Worm (Caenorhabditis elegans) whole organism, late embryonic: Measurements from ENCODE around the gene tre-3.

Experiments used
- C08G9.2 ChIP-seq: sonication (generic microtip); optimal IDR thresholded peaks from 2 replicates; lab custom pipeline; 2016; ENCODE audit warnings: mild to moderate bottlenecking, missing genetic modification characterization, moderate library complexity, missing compliant biosample characterization
- C38D4.7 ChIP-seq: fragments of 200-800 bp; sonication (Bioruptor generic); optimal IDR thresholded peaks from 2 replicates; lab custom pipeline; 2018; ENCODE audit warnings: mild to moderate bottlenecking, missing genetic modification characterization, moderate library complexity, missing compliant biosample characterization
- K02D7.2 ChIP-seq: sonication (generic microtip); optimal IDR thresholded peaks from 2 replicates; lab custom pipeline; 2017; ENCODE audit warnings: mild to moderate bottlenecking, missing genetic modification characterization, missing compliant biosample characterization
- K09A11.1 ChIP-seq: sonication (generic microtip); optimal IDR thresholded peaks from 2 replicates; lab custom pipeline; 2017; ENCODE audit warnings: antibody characterized with exemption, mild to moderate bottlenecking, missing genetic modification characterization, missing compliant biosample characterization; ENCODE audit not compliant: insufficient read depth
- Y22D7AL.16 ChIP-seq: sonication (generic microtip); optimal IDR thresholded peaks from 2 replicates; lab custom pipeline; 2016; ENCODE audit warnings: missing genetic modification characterization, missing compliant biosample characterization
- ahr-1 ChIP-seq: sonication (generic microtip); optimal IDR thresholded peaks from 2 replicates; lab custom pipeline; 2016; ENCODE audit warnings: missing genetic modification characterization, missing compliant biosample characterization
- ama-1 ChIP-seq: fragments of 150-350 bp; optimal IDR thresholded peaks from 2 replicates; lab custom pipeline; 2014
- ceh-14 ChIP-seq: sonication (generic microtip); optimal IDR thresholded peaks from 2 replicates; lab custom pipeline; 2016; ENCODE audit warnings: missing genotype, missing genetic modification characterization, missing compliant biosample characterization
- ceh-18 ChIP-seq: sonication (generic microtip); optimal IDR thresholded peaks from 2 replicates; lab custom pipeline; 2016; ENCODE audit warnings: missing genetic modification characterization, missing compliant biosample characterization
- ceh-19 ChIP-seq: fragments of 200-800 bp; sonication (Bioruptor generic); optimal IDR thresholded peaks from 2 replicates; lab custom pipeline; 2018; ENCODE audit warnings: mild to moderate bottlenecking, missing genetic modification characterization, missing compliant biosample characterization
- ceh-2 ChIP-seq: sonication (generic microtip); optimal IDR thresholded peaks from 2 replicates; lab custom pipeline; 2016; ENCODE audit warnings: missing genotype, missing genetic modification characterization, missing compliant biosample characterization
- ceh-22 ChIP-seq: sonication (generic microtip); optimal IDR thresholded peaks from 2 replicates; lab custom pipeline; 2017; ENCODE audit warnings: missing biosample characterization, missing genetic modification characterization
- ceh-24 ChIP-seq: sonication (generic microtip); optimal IDR thresholded peaks from 2 replicates; lab custom pipeline; 2016; ENCODE audit warnings: mild to moderate bottlenecking, missing genetic modification characterization, missing compliant biosample characterization
- ceh-30 ChIP-seq: fragments of 150-350 bp; optimal IDR thresholded peaks from 2 replicates; lab custom pipeline; 2014; ENCODE audit warnings: missing biosample characterization, missing genetic modification characterization
- ceh-31 ChIP-seq: sonication (generic microtip); optimal IDR thresholded peaks from 2 replicates; lab custom pipeline; 2016; ENCODE audit warnings: missing genetic modification characterization, missing compliant biosample characterization
- ceh-45 ChIP-seq: fragments of 200-800 bp; sonication (Bioruptor generic); IDR thresholded peaks from 2 replicates; pipeline ENCODE4 v1.3.6; 2022; ENCODE audit warnings: missing genetic modification reagents, missing genetic modification characterization, missing compliant biosample characterization
- ceh-48 ChIP-seq: sonication (generic microtip); optimal IDR thresholded peaks from 2 replicates; lab custom pipeline; 2016; ENCODE audit warnings: missing genetic modification characterization, inconsistent platforms, missing compliant biosample characterization
- ceh-6 ChIP-seq: fragments of 200-800 bp; sonication (Bioruptor generic); optimal IDR thresholded peaks from 2 replicates; lab custom pipeline; 2018; ENCODE audit warnings: mild to moderate bottlenecking, missing genetic modification characterization, missing compliant biosample characterization
- che-1 ChIP-seq: sonication (generic microtip); optimal IDR thresholded peaks from 2 replicates; lab custom pipeline; 2016; ENCODE audit warnings: mild to moderate bottlenecking, missing genetic modification characterization, missing compliant biosample characterization
- dmd-4 ChIP-seq: sonication (generic microtip); optimal IDR thresholded peaks from 2 replicates; lab custom pipeline; 2016; ENCODE audit warnings: borderline replicate concordance, missing genetic modification characterization, missing compliant biosample characterization
- eyg-1 ChIP-seq: sonication (generic microtip); optimal IDR thresholded peaks from 2 replicates; lab custom pipeline; 2016; ENCODE audit warnings: missing genotype, missing genetic modification characterization, missing compliant biosample characterization
- fax-1 ChIP-seq: sonication (generic microtip); optimal IDR thresholded peaks from 2 replicates; lab custom pipeline; 2016; ENCODE audit warnings: missing genotype, missing genetic modification characterization, missing compliant biosample characterization
- fkh-10 ChIP-seq: fragments of 150-350 bp; optimal IDR thresholded peaks from 2 replicates; lab custom pipeline; 2014; ENCODE audit warnings: missing biosample characterization, missing genetic modification reagents, missing genetic modification characterization
- fkh-6 ChIP-seq: sonication (generic microtip); optimal IDR thresholded peaks from 2 replicates; lab custom pipeline; 2016; ENCODE audit warnings: missing genetic modification characterization, missing compliant biosample characterization
- gmeb-2 ChIP-seq: sonication (generic microtip); optimal IDR thresholded peaks from 2 replicates; lab custom pipeline; 2016; ENCODE audit warnings: missing genetic modification characterization, inconsistent platforms, missing compliant biosample characterization
- hlh-13 ChIP-seq: fragments of 200-800 bp; sonication (Bioruptor generic); optimal IDR thresholded peaks from 2 replicates; lab custom pipeline; 2018; ENCODE audit warnings: mild to moderate bottlenecking, missing genetic modification characterization, missing compliant biosample characterization
- hlh-15 ChIP-seq: sonication (generic microtip); optimal IDR thresholded peaks from 2 replicates; lab custom pipeline; 2016; ENCODE audit warnings: missing genetic modification characterization, missing compliant biosample characterization
- hlh-30 ChIP-seq: sonication (generic microtip); optimal IDR thresholded peaks from 2 replicates; lab custom pipeline; 2017; ENCODE audit warnings: antibody characterized with exemption, missing genetic modification characterization, missing compliant biosample characterization; ENCODE audit not compliant: insufficient read depth
- hlh-8 ChIP-seq: sonication (generic microtip); optimal IDR thresholded peaks from 2 replicates; lab custom pipeline; 2016; ENCODE audit warnings: missing genotype, missing genetic modification characterization, missing compliant biosample characterization
- lim-6 ChIP-seq: sonication (generic microtip); optimal IDR thresholded peaks from 2 replicates; lab custom pipeline; 2016; ENCODE audit warnings: missing genetic modification characterization, missing compliant biosample characterization
- lin-11 ChIP-seq: fragments of 200-800 bp; sonication (Bioruptor generic); optimal IDR thresholded peaks from 2 replicates; lab custom pipeline; 2018; ENCODE audit warnings: mild to moderate bottlenecking, missing genetic modification characterization, missing compliant biosample characterization
- nfya-1 ChIP-seq: sonication (generic microtip); optimal IDR thresholded peaks from 2 replicates; lab custom pipeline; 2017; ENCODE audit warnings: missing genetic modification characterization, mild to moderate bottlenecking, missing compliant biosample characterization, antibody characterized with exemption, moderate library complexity
- nhr-11 ChIP-seq: fragments of 150-350 bp; optimal IDR thresholded peaks from 2 replicates; lab custom pipeline; 2014; ENCODE audit warnings: missing biosample characterization, missing genetic modification characterization
- nhr-232 ChIP-seq: sonication (generic microtip); optimal IDR thresholded peaks from 2 replicates; lab custom pipeline; 2016; ENCODE audit warnings: missing genetic modification characterization, missing compliant biosample characterization
- odd-2 ChIP-seq: sonication (generic microtip); optimal IDR thresholded peaks from 2 replicates; lab custom pipeline; 2017; ENCODE audit warnings: antibody characterized with exemption, mild to moderate bottlenecking, missing genetic modification characterization, missing compliant biosample characterization
- pag-3 ChIP-seq: sonication (generic microtip); optimal IDR thresholded peaks from 2 replicates; lab custom pipeline; 2016; ENCODE audit warnings: missing compliant biosample characterization, missing genetic modification characterization, borderline replicate concordance
- pha-2 ChIP-seq: sonication (generic microtip); optimal IDR thresholded peaks from 2 replicates; lab custom pipeline; 2017; ENCODE audit warnings: mild to moderate bottlenecking, missing genetic modification characterization, missing compliant biosample characterization
- pha-4 ChIP-seq: fragments of 150-350 bp; optimal IDR thresholded peaks from 2 replicates; lab custom pipeline; 2018; ENCODE audit warnings: missing biosample characterization, missing genetic modification reagents, missing genetic modification characterization
- pqm-1 ChIP-seq: sonication (generic microtip); optimal IDR thresholded peaks from 2 replicates; lab custom pipeline; 2016; ENCODE audit warnings: missing genetic modification characterization, missing compliant biosample characterization
- ref-2 ChIP-seq: sonication (generic microtip); optimal IDR thresholded peaks from 2 replicates; lab custom pipeline; 2016; ENCODE audit warnings: missing genetic modification characterization, missing compliant biosample characterization
- rnt-1 ChIP-seq: sonication (generic microtip); optimal IDR thresholded peaks from 2 replicates; lab custom pipeline; 2016; ENCODE audit warnings: missing genetic modification characterization, missing compliant biosample characterization
- sdc-2 ChIP-seq: sonication (generic microtip); optimal IDR thresholded peaks from 2 replicates; lab custom pipeline; 2016; ENCODE audit warnings: missing genotype, missing genetic modification characterization, missing compliant biosample characterization
- sox-2 ChIP-seq: fragments of 200-800 bp; sonication (Bioruptor generic); IDR thresholded peaks from 2 replicates; pipeline ENCODE4 v1.3.6; 2022; ENCODE audit warnings: missing genetic modification reagents, missing genetic modification characterization, missing compliant biosample characterization
- syd-9 ChIP-seq: sonication (generic microtip); optimal IDR thresholded peaks from 2 replicates; lab custom pipeline; 2016; ENCODE audit warnings: mild to moderate bottlenecking, missing genetic modification characterization, moderate library complexity, missing compliant biosample characterization
- tbx-2 ChIP-seq: sonication (generic microtip); optimal IDR thresholded peaks from 2 replicates; lab custom pipeline; 2016; ENCODE audit warnings: missing genetic modification characterization, missing compliant biosample characterization
- unc-3 ChIP-seq, 2 experiments: fragments of 200-800 bp in 1 of 2; sonication (Bioruptor generic) in 1 of 2; sonication (generic microtip) in 1 of 2; conservative IDR thresholded peaks in 1 of 2; optimal IDR thresholded peaks in 1 of 2; 2 replicates each; pipeline versions ENCODE4 v1.3.6 to Lab custom; 2016 to 2022; ENCODE audit warnings: missing compliant biosample characterization in 2 of 2, missing genetic modification characterization in 2 of 2, missing genetic modification reagents in 1 of 2
- unc-42 ChIP-seq: sonication (generic microtip); optimal IDR thresholded peaks from 2 replicates; lab custom pipeline; 2016; ENCODE audit warnings: missing genotype, missing genetic modification characterization, missing compliant biosample characterization
- unc-55 ChIP-seq: sonication (generic microtip); optimal IDR thresholded peaks from 2 replicates; lab custom pipeline; 2017; ENCODE audit warnings: missing biosample characterization, missing genetic modification reagents, missing genetic modification characterization
- unc-86 ChIP-seq: sonication (generic microtip); optimal IDR thresholded peaks from 2 replicates; lab custom pipeline; 2016; ENCODE audit warnings: missing genetic modification characterization, missing compliant biosample characterization
- zip-5 ChIP-seq: sonication (generic microtip); optimal IDR thresholded peaks from 2 replicates; lab custom pipeline; 2016; ENCODE audit warnings: missing genetic modification characterization, missing compliant biosample characterization

The tre-3 gene

DNA sequence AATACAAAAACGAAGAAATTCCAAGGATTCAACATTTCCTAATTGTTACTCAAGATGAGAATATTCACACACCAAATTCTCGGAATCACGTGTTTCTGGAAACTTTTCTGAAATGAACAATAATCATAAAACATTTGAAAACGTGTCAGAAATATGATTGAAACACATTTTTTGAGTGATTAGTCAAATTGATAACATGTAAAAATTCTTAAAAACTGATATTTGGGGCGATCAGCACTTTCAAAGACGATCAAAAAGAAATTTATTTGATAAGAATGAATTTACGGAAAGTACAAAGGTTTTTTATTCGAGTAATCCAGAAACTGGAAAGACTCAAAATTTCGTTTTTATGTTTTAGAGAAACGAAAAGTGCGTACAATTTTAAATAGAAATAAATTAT is at the start of gene tre-3:
Gene tre-3, minus strand, starts transcription at position 107 of the 400 bp plus-strand sequence.
- no peak for TF ChIP-seq sdc-2 (tag; lab: Kevin White, UChicago)
- no peak for TF ChIP-seq K09A11.1 (tag; lab: Kevin White, UChicago)
- TF ChIP-seq nhr-11 = no peak
- TF ChIP-seq, all 69 proteins: peak for 0

DNA sequence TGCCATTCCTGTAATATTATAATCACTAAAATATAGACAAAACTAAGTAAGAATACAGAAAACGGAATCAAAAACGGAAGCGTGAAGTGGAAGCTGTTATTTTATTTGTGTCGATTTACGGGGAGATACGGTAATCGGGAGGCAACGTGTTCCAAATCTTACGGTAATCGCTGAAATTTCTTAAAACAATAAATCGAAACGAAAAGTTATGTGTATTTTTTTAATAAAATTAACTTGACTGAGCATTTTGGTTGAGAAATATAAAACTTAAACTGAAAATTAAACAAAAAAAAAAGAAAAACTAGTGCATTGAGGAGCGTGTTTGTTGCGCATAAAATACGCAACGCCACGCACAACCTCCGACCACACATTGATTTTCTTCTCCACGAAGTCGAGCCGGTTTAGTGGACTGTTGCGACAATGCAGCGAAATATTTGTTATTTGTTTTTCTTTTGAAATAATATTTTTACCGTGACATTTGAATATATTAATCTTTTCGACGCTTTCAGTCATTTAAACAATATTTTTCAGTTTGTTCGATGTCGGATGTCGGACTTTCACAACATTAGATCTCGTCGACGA is 48.8 kb upstream of the tre-3 start, which contains the start of the genes F55A11.1 and syx-5:
Gene F55A11.1, minus strand, starts transcription at position 13 of the 582 bp plus-strand sequence.
Gene syx-5, plus strand, starts transcription at position 532 of the 582 bp plus-strand sequence.
- no peak for TF ChIP-seq K09A11.1 (tag; lab: Kevin White, UChicago)
- peak; percentile 70 for TF ChIP-seq unc-42 (tag; lab: Kevin White, UChicago)
- TF ChIP-seq ceh-31 = peak; percentile 43
- no peak for TF ChIP-seq ceh-24 (tag; lab: Kevin White, UChicago)
- peak; percentile 74 for TF ChIP-seq ceh-30 (tag; lab: Kevin White, UChicago)
- TF ChIP-seq ceh-19 (GFP tag; lab: Kevin White, UChicago) = no peak
- no peak for TF ChIP-seq C08G9.2 (tag; lab: Kevin White, UChicago)
- peak; percentile 81 for TF ChIP-seq nfya-1
- no peak for TF ChIP-seq nhr-11
- TF ChIP-seq sdc-2 (tag; lab: Kevin White, UChicago) = no peak
- no peak for TF ChIP-seq ama-1
- no peak for TF ChIP-seq pha-4
- TF ChIP-seq syd-9 (tag; lab: Kevin White, UChicago) = no peak
- no peak for TF ChIP-seq lim-6 (tag; lab: Kevin White, UChicago)
- TF ChIP-seq hlh-13 (GFP tag; lab: Kevin White, UChicago) = no peak
- no peak for TF ChIP-seq ahr-1 (tag; lab: Kevin White, UChicago)
- TF ChIP-seq K02D7.2 = no peak
- no peak for TF ChIP-seq che-1 (tag; lab: Kevin White, UChicago)
- peak; percentile 19 for TF ChIP-seq rnt-1 (tag; lab: Kevin White, UChicago)
- no peak for TF ChIP-seq nhr-232
- TF ChIP-seq C38D4.7 (GFP tag; lab: Kevin White, UChicago) = no peak
- no peak for TF ChIP-seq sox-2 (GFP tag; lab: Robert Waterston, UW)
- no peak for TF ChIP-seq ceh-22 (tag; lab: Kevin White, UChicago)
- no peak for TF ChIP-seq odd-2 (tag; lab: Kevin White, UChicago)
- no peak for TF ChIP-seq hlh-15 (tag; lab: Kevin White, UChicago)
- TF ChIP-seq ceh-14 (tag; lab: Kevin White, UChicago) = no peak
- TF ChIP-seq ceh-45 (GFP tag; lab: Robert Waterston, UW) = no peak
- TF ChIP-seq dmd-4 (tag; lab: Kevin White, UChicago) = no peak
- TF ChIP-seq ceh-48 (tag; lab: Kevin White, UChicago) = peak; percentile 41
- no peak for TF ChIP-seq ref-2 (tag; lab: Kevin White, UChicago)
- TF ChIP-seq hlh-30 (tag; lab: Kevin White, UChicago) = no peak
- no peak for TF ChIP-seq ceh-6
- no peak for TF ChIP-seq fkh-6 (tag; lab: Kevin White, UChicago)
- TF ChIP-seq fkh-10 = no peak
- TF ChIP-seq pqm-1 (tag; lab: Kevin White, UChicago) = no peak
- no peak for TF ChIP-seq eyg-1 (tag; lab: Kevin White, UChicago)
- no peak for TF ChIP-seq gmeb-2 (tag; lab: Kevin White, UChicago)
- TF ChIP-seq unc-3 (GFP tag; conservative IDR thresholded peaks at IDR 0.05; lab: Robert Waterston, UW) = no peak
- no peak for TF ChIP-seq unc-3 (tag; optimal IDR thresholded peaks at IDR 0.05; lab: Kevin White, UChicago)
- TF ChIP-seq pag-3 = no peak
- TF ChIP-seq Y22D7AL.16 (tag; lab: Kevin White, UChicago) = no peak
- TF ChIP-seq ceh-2 (tag; lab: Kevin White, UChicago) = no peak
- TF ChIP-seq unc-55 = no peak
- no peak for TF ChIP-seq unc-86 (tag; lab: Kevin White, UChicago)
- TF ChIP-seq ceh-18 = peak; percentile 22
- TF ChIP-seq pha-2 (tag; lab: Kevin White, UChicago) = no peak
- TF ChIP-seq zip-5 (tag; lab: Kevin White, UChicago) = no peak
- no peak for TF ChIP-seq hlh-8
- TF ChIP-seq lin-11 = no peak
- TF ChIP-seq fax-1 = no peak
- TF ChIP-seq tbx-2 = peak; percentile 35
